Fruit fly (Drosophila melanogaster) whole organism, embryonic: ENCODE data around the gene Ilp1.
A peak's percentile ranks its signal among the peaks of the same experiment; 100 is the strongest.

Experiments used
- Asciz ChIP-seq: fragments of 200-800 bp; sonication (Bioruptor generic); optimal IDR thresholded peaks from 2 replicates; lab custom pipeline; 2017; ENCODE audit warnings: missing biosample characterization, mild to moderate bottlenecking, missing genetic modification characterization, missing genetic modification reagents
- Bteb2 ChIP-seq: fragments of 200-800 bp; sonication (Bioruptor generic); optimal IDR thresholded peaks from 2 replicates; lab custom pipeline; 2016; ENCODE audit warnings: missing biosample characterization, missing genetic modification characterization
- C15 ChIP-seq: fragments of 200-800 bp; sonication (Bioruptor generic); IDR thresholded peaks from 3 replicates; pipeline ENCODE4 v1.3.6; 2022; ENCODE audit warnings: missing biosample characterization, missing genetic modification characterization
- CG10209 ChIP-seq: fragments of 200-800 bp; sonication (Bioruptor generic); optimal IDR thresholded peaks from 3 replicates; lab custom pipeline; 2017; ENCODE audit warnings: missing biosample characterization, mild to moderate bottlenecking, missing genetic modification characterization, missing genetic modification reagents
- CG10274 ChIP-seq: fragments of 200-800 bp; sonication (Bioruptor generic); optimal IDR thresholded peaks from 3 replicates; lab custom pipeline; 2017; ENCODE audit warnings: missing biosample characterization, mild to moderate bottlenecking, missing genetic modification characterization
- CG10462 ChIP-seq: fragments of 200-800 bp; sonication (Bioruptor generic); optimal IDR thresholded peaks from 2 replicates; lab custom pipeline; 2016; ENCODE audit warnings: missing biosample characterization, missing genetic modification characterization
- CG12071 ChIP-seq: fragments of 200-800 bp; sonication (Bioruptor generic); optimal IDR thresholded peaks from 3 replicates; lab custom pipeline; 2018; ENCODE audit warnings: missing biosample characterization, mild to moderate bottlenecking, missing genetic modification characterization
- CG1233 ChIP-seq: fragments of 200-800 bp; sonication (Bioruptor generic); optimal IDR thresholded peaks from 4 replicates; lab custom pipeline; 2018; ENCODE audit warnings: missing biosample characterization, mild to moderate bottlenecking, missing genetic modification characterization
- CG13287 ChIP-seq: fragments of 200-800 bp; sonication (Bioruptor generic); IDR thresholded peaks from 2 replicates; pipeline ENCODE4 v1.3.6; 2022; ENCODE audit warnings: missing biosample characterization, missing genetic modification characterization; ENCODE audit not compliant: partially characterized antibody
- CG14014 ChIP-seq: fragments of 200-800 bp; sonication (Bioruptor generic); IDR thresholded peaks from 2 replicates; pipeline ENCODE4 v1.3.6; 2022; ENCODE audit warnings: missing biosample characterization, missing genetic modification characterization
- CG16863 ChIP-seq: fragments of 200-800 bp; sonication (Bioruptor generic); optimal IDR thresholded peaks from 3 replicates; lab custom pipeline; 2016; ENCODE audit warnings: missing biosample characterization, missing genetic modification characterization
- CG17361 ChIP-seq: fragments of 200-800 bp; sonication (Bioruptor generic); IDR thresholded peaks from 3 replicates; pipeline ENCODE4 v1.3.6; 2022; ENCODE audit warnings: missing biosample characterization, missing genetic modification characterization
- CG17829 ChIP-seq: fragments of 200-800 bp; optimal IDR thresholded peaks from 2 replicates; lab custom pipeline; 2019; ENCODE audit warnings: missing biosample characterization, mild to moderate bottlenecking, missing genetic modification characterization, moderate library complexity
- CG2875 ChIP-seq: fragments of 200-800 bp; sonication (Bioruptor generic); optimal IDR thresholded peaks from 2 replicates; lab custom pipeline; 2017; ENCODE audit warnings: missing biosample characterization, mild to moderate bottlenecking, missing genetic modification characterization, missing genetic modification reagents
- CG2889 ChIP-seq: fragments of 200-800 bp; sonication (Bioruptor generic); IDR thresholded peaks from 3 replicates; pipeline ENCODE4 v1.3.6; 2022; ENCODE audit warnings: missing biosample characterization, missing genetic modification characterization
- CG30431 ChIP-seq: fragments of 200-800 bp; sonication (Bioruptor generic); optimal IDR thresholded peaks from 2 replicates; lab custom pipeline; 2017; ENCODE audit warnings: missing biosample characterization, missing genetic modification characterization
- CG4360 ChIP-seq: fragments of 200-800 bp; sonication (Bioruptor generic); IDR thresholded peaks from 2 replicates; pipeline ENCODE4 v1.3.6; 2022; ENCODE audit warnings: missing biosample characterization, missing genetic modification characterization
- CG4854 ChIP-seq: fragments of 200-800 bp; sonication (Bioruptor generic); optimal IDR thresholded peaks from 2 replicates; lab custom pipeline; 2016; ENCODE audit warnings: missing biosample characterization, missing genetic modification characterization, inconsistent platforms
- CG6689 ChIP-seq: fragments of 200-800 bp; sonication (Bioruptor generic); IDR thresholded peaks from 2 replicates; pipeline ENCODE4 v1.3.6; 2022; ENCODE audit warnings: missing biosample characterization, missing genetic modification characterization
- CG7928 ChIP-seq: fragments of 200-800 bp; sonication (Bioruptor generic); optimal IDR thresholded peaks from 2 replicates; lab custom pipeline; 2017; ENCODE audit warnings: missing biosample characterization, mild to moderate bottlenecking, missing genetic modification characterization
- CG7987 ChIP-seq: fragments of 200-800 bp; sonication (Bioruptor generic); optimal IDR thresholded peaks from 2 replicates; lab custom pipeline; 2018; ENCODE audit warnings: missing biosample characterization, mild to moderate bottlenecking, missing genetic modification characterization, moderate library complexity
- CG8290 ChIP-seq, 3 experiments: fragments of 200-800 bp; sonication (Bioruptor generic); optimal IDR thresholded peaks; 2 replicates each; lab custom pipeline; 2016 to 2019; ENCODE audit warnings: missing biosample characterization in 3 of 3, missing genetic modification characterization in 3 of 3, mild to moderate bottlenecking in 2 of 3, moderate library complexity in 1 of 3
- CG9437 ChIP-seq: fragments of 200-800 bp; sonication (Bioruptor generic); optimal IDR thresholded peaks from 2 replicates; lab custom pipeline; 2018; ENCODE audit warnings: missing biosample characterization, mild to moderate bottlenecking, missing genetic modification characterization
- CoRest ChIP-seq: fragments of 200-800 bp; sonication (Bioruptor generic); optimal IDR thresholded peaks from 3 replicates; lab custom pipeline; 2018; ENCODE audit warnings: missing biosample characterization, mild to moderate bottlenecking, missing genetic modification characterization, moderate library complexity
- Dip3 ChIP-seq: fragments of 200-800 bp; sonication (Bioruptor generic); optimal IDR thresholded peaks from 3 replicates; lab custom pipeline; 2016; ENCODE audit warnings: missing biosample characterization, missing genetic modification characterization
- HLH3B ChIP-seq: fragments of 200-800 bp; sonication (Bioruptor generic); IDR thresholded peaks from 2 replicates; pipeline ENCODE4 v1.3.6; 2022; ENCODE audit warnings: missing biosample characterization, missing genetic modification characterization
- Jarid2 ChIP-seq: fragments of 200-800 bp; sonication (Bioruptor generic); optimal IDR thresholded peaks from 3 replicates; lab custom pipeline; 2017; ENCODE audit warnings: mild to moderate bottlenecking, missing biosample characterization, missing genetic modification reagents, missing genetic modification characterization
- Lpt ChIP-seq: fragments of >200 bp; optimal IDR thresholded peaks from 2 replicates; lab custom pipeline; 2018; ENCODE audit warnings: missing biosample characterization, missing genetic modification characterization
- Mad ChIP-seq: fragments of 200-800 bp; sonication (Bioruptor generic); optimal IDR thresholded peaks from 2 replicates; lab custom pipeline; 2016; ENCODE audit warnings: missing biosample characterization, missing genetic modification characterization
- NC2α ChIP-seq: fragments of 200-800 bp; sonication (Bioruptor generic); optimal IDR thresholded peaks from 2 replicates; lab custom pipeline; 2016; ENCODE audit warnings: missing biosample characterization, missing genetic modification characterization
- Pdp1 ChIP-seq, 2 experiments: fragments of 200-800 bp; sonication (Bioruptor generic); optimal IDR thresholded peaks; 3 replicates each; lab custom pipeline; 2016; ENCODE audit warnings: missing biosample characterization in 2 of 2, missing genetic modification characterization in 2 of 2, mild to moderate bottlenecking in 1 of 2, moderate library complexity in 1 of 2
- Ptx1 ChIP-seq: fragments of 200-800 bp; sonication (Bioruptor generic); IDR thresholded peaks from 2 replicates; pipeline ENCODE4 v1.3.6; 2022; ENCODE audit warnings: missing biosample characterization, missing genetic modification characterization
- Rfx ChIP-seq: fragments of 200-800 bp; sonication (Bioruptor generic); IDR thresholded peaks from 2 replicates; pipeline ENCODE4 v1.3.6; 2022; ENCODE audit warnings: missing biosample characterization, missing genetic modification characterization
- Stat92E ChIP-seq, 3 experiments: fragments of >200 bp in 2 of 3; fragments of 200-800 bp in 1 of 3; sonication (Bioruptor generic) in 1 of 3; optimal IDR thresholded peaks; 2 replicates each; lab custom pipeline; 2017 to 2019; ENCODE audit warnings: missing biosample characterization in 3 of 3, missing genetic modification characterization in 3 of 3, mild to moderate bottlenecking in 1 of 3, moderate library complexity in 1 of 3
- bigmax ChIP-seq: fragments of 200-800 bp; sonication (Bioruptor generic); optimal IDR thresholded peaks from 2 replicates; lab custom pipeline; 2018; ENCODE audit warnings: missing biosample characterization, mild to moderate bottlenecking, missing genetic modification characterization
- chinmo ChIP-seq: fragments of 200-800 bp; sonication (Bioruptor generic); IDR thresholded peaks from 4 replicates; pipeline ENCODE4 v1.3.6; 2022; ENCODE audit warnings: missing biosample characterization, missing genetic modification characterization; ENCODE audit not compliant: partially characterized antibody
- crp ChIP-seq, 2 experiments: fragments of 200-800 bp; sonication (Bioruptor generic); optimal IDR thresholded peaks; 2 replicates in 1 of 2; 3 replicates in 1 of 2; lab custom pipeline; 2017; ENCODE audit warnings: missing biosample characterization in 2 of 2, missing genetic modification characterization in 2 of 2, mild to moderate bottlenecking in 1 of 2, moderate library complexity in 1 of 2
- danr ChIP-seq: fragments of 200-800 bp; sonication (Bioruptor generic); IDR thresholded peaks from 2 replicates; pipeline ENCODE4 v1.3.6; 2022; ENCODE audit warnings: missing biosample characterization, missing genetic modification characterization
- grn ChIP-seq: fragments of 200-800 bp; sonication (Bioruptor generic); optimal IDR thresholded peaks from 3 replicates; lab custom pipeline; 2017; ENCODE audit warnings: missing biosample characterization, missing genetic modification characterization
- gro ChIP-seq: fragments of 200-800 bp; sonication (Bioruptor generic); optimal IDR thresholded peaks from 2 replicates; lab custom pipeline; 2016; ENCODE audit warnings: missing biosample characterization, missing genetic modification characterization
- hbn ChIP-seq: fragments of 200-800 bp; sonication (Bioruptor generic); IDR thresholded peaks from 2 replicates; pipeline ENCODE4 v1.3.6; 2022; ENCODE audit warnings: missing biosample characterization, missing genetic modification characterization; ENCODE audit not compliant: partially characterized antibody
- her ChIP-seq: fragments of 200-800 bp; sonication (Bioruptor generic); optimal IDR thresholded peaks from 2 replicates; lab custom pipeline; 2016; ENCODE audit warnings: missing biosample characterization, missing genetic modification characterization
- insv ChIP-seq, 2 experiments: fragments of 200-800 bp; sonication (Bioruptor generic); optimal IDR thresholded peaks; 3 replicates each; lab custom pipeline; 2016 to 2018; ENCODE audit warnings: missing biosample characterization in 2 of 2, missing genetic modification characterization in 2 of 2
- jing ChIP-seq: fragments of 200-800 bp; sonication (Bioruptor generic); optimal IDR thresholded peaks from 2 replicates; lab custom pipeline; 2018; ENCODE audit warnings: missing biosample characterization, mild to moderate bottlenecking, missing genetic modification characterization
- kni ChIP-seq: fragments of 200-800 bp; sonication (Bioruptor generic); optimal IDR thresholded peaks from 3 replicates; lab custom pipeline; 2017; ENCODE audit warnings: mild to moderate bottlenecking, missing biosample characterization, missing genetic modification reagents, missing genetic modification characterization
- nerfin-1 ChIP-seq: fragments of 200-800 bp; sonication (Bioruptor generic); optimal IDR thresholded peaks from 3 replicates; lab custom pipeline; 2019; ENCODE audit warnings: missing biosample characterization, mild to moderate bottlenecking, missing genetic modification characterization, moderate library complexity
- psq ChIP-seq: fragments of 200-800 bp; sonication (Bioruptor generic); optimal IDR thresholded peaks from 2 replicates; lab custom pipeline; 2017; ENCODE audit warnings: missing biosample characterization, missing genetic modification characterization
- run ChIP-seq: fragments of 200-800 bp; sonication (Bioruptor generic); optimal IDR thresholded peaks from 3 replicates; lab custom pipeline; 2018; ENCODE audit warnings: missing biosample characterization, mild to moderate bottlenecking, missing genetic modification characterization
- seq ChIP-seq: fragments of 200-800 bp; sonication (Bioruptor generic); IDR thresholded peaks from 2 replicates; pipeline ENCODE4 v1.3.6; 2022; ENCODE audit warnings: missing biosample characterization, missing genetic modification characterization

Ilp1 gene

dm6 chr3L:9847420-9847977 lies 49.3 kb downstream of the Ilp1 start (continued):
- TF ChIP-seq Bteb2 (GFP tag; lab: Kevin White, UChicago) = peak; percentile 56
- TF ChIP-seq Mad = no peak
- TF ChIP-seq Jarid2 = no peak
- no peak for TF ChIP-seq insv (GFP tag; optimal IDR thresholded peaks at IDR 0.05; lab: Kevin White, UChicago)
- peak; percentile 39 for TF ChIP-seq CG7928
- TF ChIP-seq CG14014 (GFP tag; lab: Robert Waterston, UW) = peak; percentile 77
- TF ChIP-seq HLH3B (GFP tag; lab: Robert Waterston, UW) = peak; percentile 59; the same call in 1 of the 2 replicates
- TF ChIP-seq CG10274 (GFP tag; lab: Kevin White, UChicago) = peak; percentile 24
- TF ChIP-seq Stat92E (GFP tag; optimal IDR thresholded peaks at IDR 0.05; lab: Kevin White, UChicago) = no peak
- peak; percentile 29 for TF ChIP-seq CG1233 (GFP tag; lab: Kevin White, UChicago)
- no peak for TF ChIP-seq chinmo (GFP tag; lab: Robert Waterston, UW)
- TF ChIP-seq Ptx1 (GFP tag; lab: Robert Waterston, UW) = peak; percentile 38
- TF ChIP-seq crp (GFP tag; optimal IDR thresholded peaks at IDR 0.05; lab: Kevin White, UChicago) = no peak
- TF ChIP-seq psq (GFP tag; lab: Kevin White, UChicago) = no peak
- peak; percentile 46 for TF ChIP-seq CG10209
- TF ChIP-seq C15 (GFP tag; lab: Robert Waterston, UW) = no peak
- TF ChIP-seq CG10462 (GFP tag; lab: Kevin White, UChicago) = no peak
- no peak for TF ChIP-seq run (tag; lab: Kevin White, UChicago)
- peak; percentile 84 for TF ChIP-seq Rfx
- TF ChIP-seq CG30431 (GFP tag; lab: Kevin White, UChicago) = no peak
- TF ChIP-seq CG13287 (GFP tag; lab: Robert Waterston, UW) = no peak
- no peak for TF ChIP-seq CG2889 (GFP tag; lab: Robert Waterston, UW)
- peak; percentile 9 for TF ChIP-seq CG17829 (tag; lab: Kevin White, UChicago)
- peak; percentile 36 for TF ChIP-seq CG12071 (GFP tag; lab: Kevin White, UChicago)
- TF ChIP-seq CG2875 = no peak
- TF ChIP-seq jing (GFP tag; lab: Kevin White, UChicago) = no peak
- TF ChIP-seq hbn (GFP tag; lab: Robert Waterston, UW) = no peak
- peak; percentile 49; the same call in 1 of the 2 replicates for TF ChIP-seq seq (GFP tag; lab: Robert Waterston, UW)
- no peak for TF ChIP-seq nerfin-1 (tag; lab: Kevin White, UChicago)
- no peak for TF ChIP-seq grn
- TF ChIP-seq bigmax (GFP tag; lab: Kevin White, UChicago) = no peak
- TF ChIP-seq Pdp1 (GFP tag; optimal IDR thresholded peaks at IDR 0.05; lab: Kevin White, UChicago) = peak; percentile 49 to 75
- no peak for TF ChIP-seq danr (GFP tag; lab: Robert Waterston, UW)
- TF ChIP-seq gro = peak; percentile 85
- no peak for TF ChIP-seq NC2α (GFP tag; lab: Kevin White, UChicago)
- peak; percentile 21 for TF ChIP-seq her (GFP tag; lab: Kevin White, UChicago)
- TF ChIP-seq Dip3 (GFP tag; lab: Kevin White, UChicago) = peak; percentile 46
- TF ChIP-seq CG8290 (GFP tag; optimal IDR thresholded peaks at IDR 0.05; lab: Kevin White, UChicago) = no peak
- TF ChIP-seq CG8290 (tag; optimal IDR thresholded peaks at IDR 0.05; lab: Kevin White, UChicago) = peak in 1 of 2 experiments; percentile 87
- peak; percentile 0 for TF ChIP-seq CG4854 (GFP tag; lab: Kevin White, UChicago)
- no peak for TF ChIP-seq Lpt (GFP tag; lab: Kevin White, UChicago)
- TF ChIP-seq kni = no peak
- peak; percentile 19 for TF ChIP-seq CG7987
- 0 out of 2 replicates have a peak, but pooled peaks have one; percentile 22 for TF ChIP-seq CG6689 (GFP tag; lab: Robert Waterston, UW)
- TF ChIP-seq Asciz (GFP tag; lab: Kevin White, UChicago) = peak; percentile 15
- TF ChIP-seq CG16863 (GFP tag; lab: Kevin White, UChicago) = peak; percentile 24
- TF ChIP-seq CG4360 (GFP tag; lab: Robert Waterston, UW) = no peak
- TF ChIP-seq CG17361 = peak; percentile 46; the same call in 1 of the 3 replicates
- TF ChIP-seq CoRest (tag; lab: Kevin White, UChicago) = peak; percentile 57
- TF ChIP-seq CG9437 (GFP tag; lab: Kevin White, UChicago) = peak; percentile 4
